Worm (Caenorhabditis elegans) whole organism, L1 larva: ENCODE results near the gene M110.8.

Experiments
- C04F5.9 ChIP-seq: sonication (generic microtip); optimal IDR thresholded peaks from 2 replicates; lab custom pipeline; 2016; ENCODE audit warnings: missing genetic modification characterization, missing compliant biosample characterization
- C16A3.4 ChIP-seq: fragments of 150-350 bp; optimal IDR thresholded peaks from 2 replicates; lab custom pipeline; 2014; ENCODE audit warnings: missing biosample characterization, missing genetic modification characterization
- ama-1 ChIP-seq: fragments of 150-350 bp; optimal IDR thresholded peaks from 2 replicates; lab custom pipeline; 2014
- blmp-1 ChIP-seq: fragments of 150-350 bp; optimal IDR thresholded peaks from 2 replicates; lab custom pipeline; 2014; ENCODE audit warnings: missing biosample characterization, missing genetic modification characterization
- ceh-88 ChIP-seq: fragments of 200-800 bp; sonication (Bioruptor generic); IDR thresholded peaks from 2 replicates; pipeline ENCODE4 v1.3.6; 2022; ENCODE audit warnings: missing genetic modification characterization, missing compliant biosample characterization
- dpl-1 ChIP-seq, 3 experiments: fragments of 150-350 bp in 2 of 3; sonication (generic microtip) in 1 of 3; optimal IDR thresholded peaks; 2 replicates each; lab custom pipeline; 2014 to 2017; ENCODE audit warnings: missing biosample characterization in 3 of 3, missing genetic modification characterization in 3 of 3, missing genetic modification reagents in 3 of 3
- efl-1 ChIP-seq, 4 experiments: fragments of 150-350 bp; optimal IDR thresholded peaks in 3 of 4; peaks in 1 of 4; 1 replicate in 1 of 4; 2 replicates in 3 of 4; lab custom pipeline; 2014; ENCODE audit warnings: missing biosample characterization in 2 of 4, missing genetic modification characterization in 2 of 4, missing genetic modification reagents in 2 of 4
- egl-13 ChIP-seq: sonication (generic microtip); optimal IDR thresholded peaks from 2 replicates; lab custom pipeline; 2016; ENCODE audit warnings: missing genotype, missing genetic modification reagents, missing genetic modification characterization, missing compliant biosample characterization
- egl-27 ChIP-seq, 2 experiments: fragments of 150-350 bp in 1 of 2; sonication (generic microtip); optimal IDR thresholded peaks; 3 replicates each; lab custom pipeline; 2017 to 2018; ENCODE audit warnings: missing biosample characterization in 2 of 2, missing genetic modification characterization in 2 of 2, missing genetic modification reagents in 2 of 2
- elt-2 ChIP-seq: sonication (generic microtip); optimal IDR thresholded peaks from 2 replicates; lab custom pipeline; 2016; ENCODE audit warnings: missing genetic modification characterization, mild to moderate bottlenecking, inconsistent platforms, missing compliant biosample characterization, missing genetic modification reagents
- fkh-4 ChIP-seq: sonication (generic microtip); optimal IDR thresholded peaks from 2 replicates; lab custom pipeline; 2016; ENCODE audit warnings: missing compliant biosample characterization, missing genetic modification characterization, borderline replicate concordance
- fos-1 ChIP-seq: fragments of 150-350 bp; optimal IDR thresholded peaks from 2 replicates; lab custom pipeline; 2014; ENCODE audit warnings: missing biosample characterization, missing genetic modification characterization
- grh-1 ChIP-seq: fragments of 200-800 bp; sonication (Bioruptor generic); IDR thresholded peaks from 2 replicates; pipeline ENCODE4 v1.3.6; 2022; ENCODE audit warnings: missing genetic modification reagents, missing genetic modification characterization, missing compliant biosample characterization
- irx-1 ChIP-seq: sonication (generic microtip); optimal IDR thresholded peaks from 2 replicates; lab custom pipeline; 2016; ENCODE audit warnings: missing genetic modification characterization, missing compliant biosample characterization
- lin-14 ChIP-seq: fragments of 200-800 bp; sonication (Bioruptor generic); optimal IDR thresholded peaks from 2 replicates; lab custom pipeline; 2018; ENCODE audit warnings: mild to moderate bottlenecking, missing genetic modification characterization, moderate library complexity, missing compliant biosample characterization
- lin-35 ChIP-seq, 2 experiments: fragments of 150-350 bp; optimal IDR thresholded peaks; 2 replicates each; lab custom pipeline; 2014; ENCODE audit warnings: missing biosample characterization in 2 of 2, missing genetic modification characterization in 2 of 2, missing genetic modification reagents in 2 of 2
- lin-39 ChIP-seq: fragments of 150-350 bp; optimal IDR thresholded peaks from 2 replicates; lab custom pipeline; 2014; ENCODE audit warnings: missing biosample characterization, missing genetic modification reagents, missing genetic modification characterization
- lsy-2 ChIP-seq, 2 experiments: fragments of 150-350 bp; optimal IDR thresholded peaks; 2 replicates each; lab custom pipeline; 2014; ENCODE audit warnings: missing biosample characterization in 2 of 2, missing genetic modification characterization in 2 of 2
- mab-9 ChIP-seq: fragments of 200-800 bp; sonication (Bioruptor generic); IDR thresholded peaks from 2 replicates; pipeline ENCODE4 v1.3.6; 2022; ENCODE audit warnings: missing genetic modification reagents, missing genetic modification characterization, missing compliant biosample characterization
- mdl-1 ChIP-seq, 2 experiments: fragments of 150-350 bp; optimal IDR thresholded peaks; 2 replicates each; lab custom pipeline; 2014 to 2017; ENCODE audit warnings: missing biosample characterization in 2 of 2, missing genetic modification characterization in 2 of 2, inconsistent platforms in 1 of 2
- mep-1 ChIP-seq: fragments of 150-350 bp; optimal IDR thresholded peaks from 2 replicates; lab custom pipeline; 2014; ENCODE audit warnings: missing biosample characterization, missing genetic modification characterization
- nhr-11 ChIP-seq: fragments of 150-350 bp; optimal IDR thresholded peaks from 2 replicates; lab custom pipeline; 2014; ENCODE audit warnings: missing biosample characterization, missing genetic modification characterization
- nhr-20 ChIP-seq: sonication (generic microtip); optimal IDR thresholded peaks from 2 replicates; lab custom pipeline; 2016; ENCODE audit warnings: mild to moderate bottlenecking, missing genetic modification characterization, missing compliant biosample characterization
- nhr-47 ChIP-seq: sonication (generic microtip); optimal IDR thresholded peaks from 2 replicates; lab custom pipeline; 2016; ENCODE audit warnings: mild to moderate bottlenecking, missing genetic modification characterization, moderate library complexity, missing compliant biosample characterization
- nhr-77 ChIP-seq: fragments of 150-350 bp; optimal IDR thresholded peaks from 2 replicates; lab custom pipeline; 2014; ENCODE audit warnings: missing biosample characterization, missing genetic modification characterization
- nhr-85 ChIP-seq: sonication (generic microtip); peaks from one replicate; lab custom pipeline; 2016; ENCODE audit warnings: missing genetic modification characterization, inconsistent platforms, missing compliant biosample characterization
- nhr-90 ChIP-seq: sonication (generic microtip); optimal IDR thresholded peaks from 2 replicates; lab custom pipeline; 2016; ENCODE audit warnings: mild to moderate bottlenecking, missing genetic modification characterization, missing compliant biosample characterization; ENCODE audit not compliant: poor library complexity
- pax-3 ChIP-seq: fragments of 200-800 bp; sonication (Bioruptor generic); optimal IDR thresholded peaks from 2 replicates; lab custom pipeline; 2018; ENCODE audit warnings: mild to moderate bottlenecking, missing genetic modification characterization, moderate library complexity, missing compliant biosample characterization
- pqm-1 ChIP-seq: sonication (generic microtip); optimal IDR thresholded peaks from 3 replicates; lab custom pipeline; 2017; ENCODE audit warnings: missing biosample characterization, missing genetic modification characterization
- rnt-1 ChIP-seq: sonication (generic microtip); optimal IDR thresholded peaks from 2 replicates; lab custom pipeline; 2016; ENCODE audit warnings: mild to moderate bottlenecking, missing genetic modification characterization, moderate library complexity, missing compliant biosample characterization
- snpc-4 ChIP-seq: fragments of 150-350 bp; optimal IDR thresholded peaks from 2 replicates; lab custom pipeline; 2014; ENCODE audit warnings: missing biosample characterization, missing genetic modification characterization
- snu-23 ChIP-seq: sonication (generic microtip); optimal IDR thresholded peaks from 2 replicates; lab custom pipeline; 2016; ENCODE audit warnings: missing genetic modification characterization, missing compliant biosample characterization
- tbx-2 ChIP-seq: sonication (generic microtip); optimal IDR thresholded peaks from 2 replicates; lab custom pipeline; 2016; ENCODE audit warnings: missing genetic modification characterization, missing compliant biosample characterization
- unc-130 ChIP-seq: fragments of 150-350 bp; optimal IDR thresholded peaks from 2 replicates; lab custom pipeline; 2017; ENCODE audit warnings: missing biosample characterization, missing genetic modification characterization, inconsistent platforms
- unc-98 ChIP-seq: fragments of 200-800 bp; sonication (Bioruptor generic); IDR thresholded peaks from 2 replicates; pipeline ENCODE4 v1.3.6; 2022; ENCODE audit warnings: missing genetic modification characterization, missing compliant biosample characterization
- zip-4 ChIP-seq: fragments of 200-800 bp; sonication (Bioruptor generic); optimal IDR thresholded peaks from 2 replicates; lab custom pipeline; 2018; ENCODE audit warnings: mild to moderate bottlenecking, missing genetic modification characterization, moderate library complexity, missing compliant biosample characterization
- ztf-4 ChIP-seq: fragments of 150-350 bp; optimal IDR thresholded peaks from 2 replicates; lab custom pipeline; 2014; ENCODE audit warnings: missing biosample characterization, missing genetic modification characterization

The M110.8 gene

DNA sequence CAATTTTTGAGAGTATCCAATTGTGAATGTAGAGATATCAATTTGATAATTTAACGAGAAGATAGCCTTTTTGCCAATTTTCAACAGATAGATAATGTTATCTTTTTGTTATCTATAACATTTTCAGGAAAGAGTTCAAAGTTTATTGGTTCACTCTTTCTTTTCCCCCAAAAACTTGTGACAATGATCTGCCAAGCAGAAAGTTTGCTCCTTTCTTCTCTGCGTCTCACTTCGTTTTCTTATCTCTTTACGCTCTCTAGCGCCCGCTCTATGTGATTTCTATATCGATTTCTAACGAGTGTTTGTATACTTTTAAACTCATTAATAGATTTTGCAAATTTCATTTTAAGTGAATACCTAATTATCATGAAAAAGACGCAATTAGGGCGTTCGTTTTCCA lies 17.1 kb upstream of the M110.8 start (continued):
- peak in 1 of 2 experiments; percentile 1 for TF ChIP-seq efl-1 (optimal IDR thresholded peaks at IDR 0.05; lab: Kevin White, UChicago)
- TF ChIP-seq efl-1 (GFP tag; optimal IDR thresholded peaks at IDR 0.05 in 1 of 2; lab: Kevin White, UChicago): no peak
- no peak for TF ChIP-seq egl-27 (tag; optimal IDR thresholded peaks at IDR 0.05; lab: Kevin White, UChicago)
- peak; percentile 23 for TF ChIP-seq nhr-90 (tag; lab: Kevin White, UChicago)
- peak; percentile 10 for TF ChIP-seq pqm-1 (tag; lab: Kevin White, UChicago)
- TF ChIP-seq nhr-11 (tag; lab: Kevin White, UChicago): no peak
- TF ChIP-seq nhr-85: no peak
- no peak for TF ChIP-seq pax-3 (tag; lab: Kevin White, UChicago)
- TF ChIP-seq elt-2: peak; percentile 93
- TF ChIP-seq C16A3.4 (tag; lab: Kevin White, UChicago): no peak
- TF ChIP-seq irx-1 (tag; lab: Kevin White, UChicago): no peak
- peak; percentile 40 for TF ChIP-seq mep-1 (tag; lab: Kevin White, UChicago)
- TF ChIP-seq, all 84 proteins: peak for 12

- TF ChIP-seq snu-23 (peak; percentile 6), pqm-1 (tag; lab: Kevin White, UChicago) (no peak), C04F5.9 (tag; lab: Kevin White, UChicago) (no peak), nhr-85 (peak; percentile 76), lin-39 (tag; lab: Kevin White, UChicago) (no peak), fos-1 (no peak), mdl-1 (tag; optimal IDR thresholded peaks at IDR 0.05; lab: Kevin White, UChicago) (no peak), nhr-20 (peak; percentile 16), nhr-77 (tag; lab: Kevin White, UChicago) (no peak), blmp-1 (tag; lab: Kevin White, UChicago) (peak; percentile 89), ceh-88 (GFP tag; lab: Robert Waterston, UW) (no peak), ama-1 (lab: Kevin White, UChicago) (no peak), unc-98 (GFP tag; lab: Robert Waterston, UW) (no peak), unc-130 (no peak), tbx-2 (tag; lab: Kevin White, UChicago) (no peak), zip-4 (GFP tag; lab: Kevin White, UChicago) (no peak), snpc-4 (tag; lab: Kevin White, UChicago) (no peak), fkh-4 (tag; lab: Kevin White, UChicago) (no peak), efl-1 (optimal IDR thresholded peaks at IDR 0.05; lab: Kevin White, UChicago) (no peak), efl-1 (GFP tag; optimal IDR thresholded peaks at IDR 0.05 in 1 of 2; lab: Kevin White, UChicago) (no peak), C16A3.4 (tag; lab: Kevin White, UChicago) (no peak), rnt-1 (tag; lab: Kevin White, UChicago) (no peak), nhr-47 (tag; lab: Kevin White, UChicago) (no peak), ztf-4 (tag; lab: Kevin White, UChicago) (no peak), mab-9 (GFP tag; lab: Robert Waterston, UW) (no peak), egl-13 (no peak), dpl-1 (GFP tag; optimal IDR thresholded peaks at IDR 0.05; lab: Kevin White, UChicago) (no peak), grh-1 (GFP tag; lab: Robert Waterston, UW) (0 out of 2 replicates have a peak, but pooled peaks have one; percentile 16), lin-14 (peak; percentile 24), lin-35 (GFP tag; optimal IDR thresholded peaks at IDR 0.05; lab: Kevin White, UChicago) (peak in 1 of 2 experiments; percentile 24)
Observed at ce11 chrII:8225914-8226313, 16.5 kb upstream of the M110.8 start.

DNA sequence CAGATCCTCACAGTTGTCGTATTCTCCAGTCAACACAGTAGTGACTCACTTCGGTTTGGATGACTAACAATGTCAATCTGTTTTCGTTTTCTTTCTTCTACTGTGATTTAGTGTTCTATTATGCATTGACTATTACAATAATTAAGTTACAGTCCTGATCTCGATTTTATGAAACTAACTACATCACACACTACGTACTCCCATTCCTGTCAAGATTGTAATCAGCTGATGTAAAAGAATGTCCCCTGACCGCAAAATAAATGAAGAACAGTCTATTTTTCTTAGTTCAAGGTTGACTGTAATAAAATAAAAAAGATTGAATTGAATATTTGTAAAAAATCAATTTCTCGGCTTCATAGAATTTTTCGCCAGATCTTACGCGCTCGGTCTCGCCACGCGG lies 16.0 kb upstream of the M110.8 start:
- TF ChIP-seq blmp-1 (tag; lab: Kevin White, UChicago) (no peak), nhr-85 (peak; percentile 72), nhr-20 (peak; percentile 29), lsy-2 (tag; optimal IDR thresholded peaks at IDR 0.05; lab: Kevin White, UChicago) (peak in 1 of 2 experiments; percentile 24)
